Worm (Caenorhabditis elegans) whole organism, mixed stage, embryonic: ENCODE measurements around the gene srw-59.
"Not testable (repeated sequence)": the region's sequence is repeated elsewhere in the genome, so short reads cannot be mapped to it uniquely, and the experiment has no call there.

Experiments used
- blmp-1 ChIP-seq: fragments of 150-350 bp; optimal IDR thresholded peaks from 2 replicates; lab custom pipeline; 2014; ENCODE audit warnings: missing biosample characterization, missing genetic modification characterization
- elt-1 ChIP-seq: sonication (generic microtip); optimal IDR thresholded peaks from 2 replicates; lab custom pipeline; 2017; ENCODE audit warnings: missing genetic modification characterization, mild to moderate bottlenecking, missing compliant biosample characterization, antibody characterized with exemption, moderate library complexity, borderline replicate concordance; ENCODE audit not compliant: insufficient read depth
- mab-5 ChIP-seq: fragments of 150-350 bp; optimal IDR thresholded peaks from 2 replicates; lab custom pipeline; 2014; ENCODE audit warnings: missing biosample characterization, missing genetic modification characterization
- mep-1 ChIP-seq: fragments of 150-350 bp; optimal IDR thresholded peaks from 2 replicates; lab custom pipeline; 2017; ENCODE audit warnings: missing biosample characterization, missing genetic modification reagents, missing genetic modification characterization, inconsistent platforms
- nhr-237 ChIP-seq: fragments of 150-350 bp; optimal IDR thresholded peaks from 2 replicates; lab custom pipeline; 2014; ENCODE audit warnings: missing biosample characterization, missing genetic modification characterization
- nhr-76 ChIP-seq: sonication (generic microtip); optimal IDR thresholded peaks from 2 replicates; lab custom pipeline; 2017; ENCODE audit warnings: missing biosample characterization, missing genetic modification characterization
- pha-4 ChIP-seq: fragments of 150-350 bp; optimal IDR thresholded peaks from 2 replicates; lab custom pipeline; 2018; ENCODE audit warnings: missing biosample characterization, missing genetic modification reagents, missing genetic modification characterization

ce11 chrV:15991850-15992249 is 41.0 kb upstream of the srw-59 start, which contains the start of gene C06C6.7:
- not testable (repeated sequence) for TF ChIP-seq blmp-1 (tag; lab: Kevin White, UChicago); nhr-76 (tag; lab: Kevin White, UChicago); nhr-237; elt-1 (tag; lab: Kevin White, UChicago); mep-1 (tag; lab: Kevin White, UChicago); pha-4 (tag; lab: Kevin White, UChicago); mab-5 (tag; lab: Kevin White, UChicago)
